Fruit fly (Drosophila melanogaster): ENCODE measurements around the gene APC7.

The APC7 gene

dm6 chrX:6638123-6638522, 41.2 kb downstream of the APC7 start (continued):
- TF ChIP-seq D19B (GFP tag; optimal IDR thresholded peaks at IDR 0.05), result no peak
- no peak for TF ChIP-seq CG3281 (GFP tag; optimal IDR thresholded peaks at IDR 0.05)
- TF ChIP-seq CG9609 (GFP tag; optimal IDR thresholded peaks at IDR 0.05), result no peak
- peak; percentile 31 for TF ChIP-seq run (tag; optimal IDR thresholded peaks at IDR 0.05)
- peak; percentile 56 for TF ChIP-seq CG2678 (tag; optimal IDR thresholded peaks at IDR 0.05)
- no peak for TF ChIP-seq CG3995 (GFP tag; optimal IDR thresholded peaks at IDR 0.05)
- peak; percentile 8 for TF ChIP-seq CG1529 (GFP tag; optimal IDR thresholded peaks at IDR 0.05)
- no peak for TF ChIP-seq lilli (GFP tag; optimal IDR thresholded peaks at IDR 0.05)
- peak; percentile 39 for TF ChIP-seq Sox100B (GFP tag; optimal IDR thresholded peaks at IDR 0.05)
- TF ChIP-seq CG15514 (GFP tag; optimal IDR thresholded peaks at IDR 0.05), result peak; percentile 42
- TF ChIP-seq Med (GFP tag), result peak; percentile 8
- TF ChIP-seq croc (GFP tag; conservative IDR thresholded peaks at IDR 0.05), result no peak
- no peak for TF ChIP-seq CG11560 (tag; IDR thresholded peaks at IDR 0.05)
- TF ChIP-seq Tbp (GFP tag; optimal IDR thresholded peaks at IDR 0.05), result no peak
- no peak for TF ChIP-seq CG6175 (GFP tag; IDR thresholded peaks at IDR 0.05)
- no peak for TF ChIP-seq Abd-B (GFP tag; optimal IDR thresholded peaks at IDR 0.05)
- TF ChIP-seq CG14014 (GFP tag; IDR thresholded peaks at IDR 0.05), result peak; percentile 13; the same call in 1 of the 2 replicates
- TF ChIP-seq Fer3 (tag; optimal IDR thresholded peaks at IDR 0.05), result no peak
- no peak for TF ChIP-seq Mrtf (GFP tag; IDR thresholded peaks at IDR 0.05)
- peak; percentile 24; the same call in 1 of the 2 replicates for TF ChIP-seq HLH3B (GFP tag; IDR thresholded peaks at IDR 0.05)
- no peak for TF ChIP-seq Lpt (GFP tag; optimal IDR thresholded peaks at IDR 0.05)
- peak in 1 of 2 experiments; percentile 9 for TF ChIP-seq Hr51 (GFP tag; optimal IDR thresholded peaks at IDR 0.05)
- TF ChIP-seq wdn (GFP tag; IDR thresholded peaks at IDR 0.05), result no peak
- peak; percentile 51 for TF ChIP-seq CG5180 (GFP tag; optimal IDR thresholded peaks at IDR 0.05)
- TF ChIP-seq CG18619 (GFP tag; optimal IDR thresholded peaks at IDR 0.05), result no peak
- peak; percentile 3 for TF ChIP-seq kni (GFP tag; optimal IDR thresholded peaks at IDR 0.05)
- peak; percentile 37 for TF ChIP-seq Asciz (GFP tag; optimal IDR thresholded peaks at IDR 0.05)
- no peak for TF ChIP-seq Atf-2 (GFP tag; optimal IDR thresholded peaks at IDR 0.05)
- TF ChIP-seq sd (tag; optimal IDR thresholded peaks at IDR 0.05), result no peak
- TF ChIP-seq CG17361 (GFP tag; IDR thresholded peaks at IDR 0.05), result no peak
- no peak for TF ChIP-seq pb (GFP tag; optimal IDR thresholded peaks at IDR 0.05)
- TF ChIP-seq phol (tag; optimal IDR thresholded peaks at IDR 0.05), result no peak
- no peak for TF ChIP-seq Scr (GFP tag; IDR thresholded peaks at IDR 0.05; ENCODE audit: partially characterized antibody)
- peak; percentile 46 for TF ChIP-seq Fer1 (GFP tag; optimal IDR thresholded peaks at IDR 0.05)
- TF ChIP-seq CG18599 (GFP tag; optimal IDR thresholded peaks at IDR 0.05), result peak; percentile 37
- TF ChIP-seq crol (GFP tag; IDR thresholded peaks at IDR 0.05), result no peak
- no peak for TF ChIP-seq zfh2 (GFP tag; optimal IDR thresholded peaks at IDR 0.05)
- no peak for TF ChIP-seq NC2β (GFP tag; optimal IDR thresholded peaks at IDR 0.05)
- TF ChIP-seq sisA (GFP tag; IDR thresholded peaks at IDR 0.05), result no peak
- TF ChIP-seq CG10543 (GFP tag; optimal IDR thresholded peaks at IDR 0.05), result peak; percentile 29
- TF ChIP-seq CG2116 (GFP tag; optimal IDR thresholded peaks at IDR 0.05), result no peak
- no peak for TF ChIP-seq Oli (tag; optimal IDR thresholded peaks at IDR 0.05)
- no peak for TF ChIP-seq luna (GFP tag; optimal IDR thresholded peaks at IDR 0.05)
- no peak for TF ChIP-seq prd (optimal IDR thresholded peaks at IDR 0.05)
- TF ChIP-seq prd (GFP tag; IDR thresholded peaks at IDR 0.05), result no peak
- no peak for TF ChIP-seq hth (optimal IDR thresholded peaks at IDR 0.05)
- no peak for TF ChIP-seq CG8944 (GFP tag; optimal IDR thresholded peaks at IDR 0.05)
- no peak for TF ChIP-seq CG7271 (tag; optimal IDR thresholded peaks at IDR 0.05)
- no peak for TF ChIP-seq CG18011 (GFP tag; optimal IDR thresholded peaks at IDR 0.05)
- no peak for TF ChIP-seq CG6683 (GFP tag; optimal IDR thresholded peaks at IDR 0.05)
- no peak for TF ChIP-seq CG7786 (GFP tag; optimal IDR thresholded peaks at IDR 0.05)
- TF ChIP-seq chif (GFP tag; optimal IDR thresholded peaks at IDR 0.05), result no peak

Measured in whole organism, embryonic.